Worm (Caenorhabditis elegans) whole organism, L3 larva: Measurements from ENCODE around the gene ZK1098.6.

ENCODE experiments used
- R02D3.7 ChIP-seq: fragments of 150-350 bp; optimal IDR thresholded peaks from 2 replicates; lab custom pipeline; 2014; ENCODE audit warnings: missing biosample characterization, missing genetic modification characterization
- ZK546.5 ChIP-seq: sonication (generic microtip); optimal IDR thresholded peaks from 2 replicates; lab custom pipeline; 2017; ENCODE audit warnings: missing biosample characterization, missing genetic modification characterization
- aly-2 ChIP-seq: fragments of 150-350 bp; optimal IDR thresholded peaks from 2 replicates; lab custom pipeline; 2014; ENCODE audit warnings: missing biosample characterization, missing genetic modification characterization
- ama-1 ChIP-seq: fragments of 150-350 bp; optimal IDR thresholded peaks from 2 replicates; lab custom pipeline; 2018
- ceh-16 ChIP-seq: sonication (generic microtip); optimal IDR thresholded peaks from 2 replicates; lab custom pipeline; 2017; ENCODE audit warnings: missing biosample characterization, missing genetic modification characterization
- ceh-28 ChIP-seq: fragments of 150-350 bp; optimal IDR thresholded peaks from 2 replicates; lab custom pipeline; 2014; ENCODE audit warnings: missing biosample characterization, missing genetic modification reagents, missing genetic modification characterization
- ceh-82 ChIP-seq: fragments of 150-350 bp; optimal IDR thresholded peaks from 2 replicates; lab custom pipeline; 2014; ENCODE audit warnings: missing biosample characterization, missing genetic modification characterization
- ceh-9 ChIP-seq: sonication (generic microtip); optimal IDR thresholded peaks from 2 replicates; lab custom pipeline; 2018; ENCODE audit warnings: missing biosample characterization, missing genetic modification characterization
- daf-12 ChIP-seq: fragments of 150-350 bp; optimal IDR thresholded peaks from 2 replicates; lab custom pipeline; 2014; ENCODE audit warnings: missing biosample characterization, missing genetic modification reagents, missing genetic modification characterization
- egl-27 ChIP-seq: sonication (generic microtip); optimal IDR thresholded peaks from 4 replicates; lab custom pipeline; 2017; ENCODE audit warnings: missing biosample characterization, missing genetic modification reagents, missing genetic modification characterization
- egl-5 ChIP-seq: fragments of 150-350 bp; optimal IDR thresholded peaks from 2 replicates; lab custom pipeline; 2017; ENCODE audit warnings: missing biosample characterization, missing genetic modification reagents, missing genetic modification characterization, inconsistent platforms
- elt-1 ChIP-seq: fragments of 150-350 bp; optimal IDR thresholded peaks from 2 replicates; lab custom pipeline; 2014; ENCODE audit warnings: missing biosample characterization, missing genetic modification characterization
- elt-2 ChIP-seq: sonication (generic microtip); optimal IDR thresholded peaks from 2 replicates; lab custom pipeline; 2016; ENCODE audit warnings: missing genetic modification reagents, mild to moderate bottlenecking, missing genetic modification characterization, missing compliant biosample characterization
- elt-3 ChIP-seq, 3 experiments: fragments of 150-350 bp in 1 of 3; sonication (generic microtip) in 2 of 3; optimal IDR thresholded peaks; 2 replicates in 2 of 3; 4 replicates in 1 of 3; lab custom pipeline; 2014 to 2017; ENCODE audit warnings: missing biosample characterization in 3 of 3, missing genetic modification characterization in 3 of 3
- eor-1 ChIP-seq, 2 experiments: fragments of 150-350 bp; optimal IDR thresholded peaks; 2 replicates each; lab custom pipeline; 2014 to 2018; ENCODE audit warnings: missing biosample characterization in 2 of 2, missing genetic modification characterization in 2 of 2
- fkh-10 ChIP-seq: sonication (generic microtip); optimal IDR thresholded peaks from 2 replicates; lab custom pipeline; 2017; ENCODE audit warnings: missing biosample characterization, missing genetic modification reagents, missing genetic modification characterization
- fkh-2 ChIP-seq: fragments of 150-350 bp; optimal IDR thresholded peaks from 2 replicates; lab custom pipeline; 2014; ENCODE audit warnings: missing biosample characterization, missing genetic modification reagents, missing genetic modification characterization
- fos-1 ChIP-seq: fragments of 150-350 bp; optimal IDR thresholded peaks from 2 replicates; lab custom pipeline; 2014; ENCODE audit warnings: missing biosample characterization, missing genetic modification characterization
- hmg-11 ChIP-seq: sonication (generic microtip); optimal IDR thresholded peaks from 2 replicates; lab custom pipeline; 2016; ENCODE audit warnings: missing genetic modification characterization, missing compliant biosample characterization
- jun-1 ChIP-seq: fragments of 150-350 bp; optimal IDR thresholded peaks from 2 replicates; lab custom pipeline; 2014; ENCODE audit warnings: missing biosample characterization, missing genetic modification reagents, missing genetic modification characterization
- lin-15B ChIP-seq: fragments of 150-350 bp; optimal IDR thresholded peaks from 2 replicates; lab custom pipeline; 2014; ENCODE audit warnings: missing biosample characterization, missing genetic modification characterization
- lin-39 ChIP-seq: fragments of 150-350 bp; optimal IDR thresholded peaks from 2 replicates; lab custom pipeline; 2018; ENCODE audit warnings: missing biosample characterization, missing genetic modification reagents, missing genetic modification characterization
- lsy-12 ChIP-seq: sonication (generic microtip); optimal IDR thresholded peaks from 2 replicates; lab custom pipeline; 2016; ENCODE audit warnings: mild to moderate bottlenecking, missing genetic modification characterization, missing compliant biosample characterization
- mdl-1 ChIP-seq: fragments of 150-350 bp; optimal IDR thresholded peaks from 2 replicates; lab custom pipeline; 2014; ENCODE audit warnings: missing biosample characterization, missing genetic modification characterization
- mml-1 ChIP-seq: fragments of 150-350 bp; sonication (generic microtip); optimal IDR thresholded peaks from 3 replicates; lab custom pipeline; 2014; ENCODE audit warnings: missing biosample characterization, missing genetic modification characterization
- nfya-1 ChIP-seq: sonication (generic microtip); optimal IDR thresholded peaks from 2 replicates; lab custom pipeline; 2017; ENCODE audit warnings: missing genetic modification characterization, mild to moderate bottlenecking, missing compliant biosample characterization, antibody characterized with exemption, moderate library complexity; ENCODE audit not compliant: insufficient read depth
- nhr-11 ChIP-seq: fragments of 150-350 bp; optimal IDR thresholded peaks from 2 replicates; lab custom pipeline; 2014; ENCODE audit warnings: missing biosample characterization, missing genetic modification characterization
- nhr-12 ChIP-seq: fragments of 150-350 bp; optimal IDR thresholded peaks from 2 replicates; lab custom pipeline; 2014; ENCODE audit warnings: missing biosample characterization, missing genetic modification characterization
- nhr-23 ChIP-seq: fragments of 150-350 bp; optimal IDR thresholded peaks from 2 replicates; lab custom pipeline; 2014; ENCODE audit warnings: missing biosample characterization, missing genetic modification reagents, missing genetic modification characterization
- nhr-237 ChIP-seq: fragments of 150-350 bp; optimal IDR thresholded peaks from 2 replicates; lab custom pipeline; 2014; ENCODE audit warnings: missing biosample characterization, missing genetic modification characterization
- nhr-25 ChIP-seq: sonication (generic microtip); optimal IDR thresholded peaks from 2 replicates; lab custom pipeline; 2017; ENCODE audit warnings: missing biosample characterization, missing genetic modification characterization
- nhr-28 ChIP-seq: fragments of 150-350 bp; optimal IDR thresholded peaks from 2 replicates; lab custom pipeline; 2014; ENCODE audit warnings: missing biosample characterization, missing genetic modification characterization
- nhr-43 ChIP-seq: sonication (generic microtip); optimal IDR thresholded peaks from 2 replicates; lab custom pipeline; 2016; ENCODE audit warnings: mild to moderate bottlenecking, missing genetic modification characterization, missing compliant biosample characterization; ENCODE audit not compliant: poor library complexity, severe bottlenecking
- nhr-67 ChIP-seq: fragments of 150-350 bp; optimal IDR thresholded peaks from 2 replicates; lab custom pipeline; 2014; ENCODE audit warnings: missing biosample characterization, missing genetic modification characterization
- nhr-76 ChIP-seq: fragments of 150-350 bp; sonication (generic microtip); optimal IDR thresholded peaks from 5 replicates; lab custom pipeline; 2014; ENCODE audit warnings: missing biosample characterization, missing genetic modification characterization
- nhr-77 ChIP-seq: fragments of 150-350 bp; optimal IDR thresholded peaks from 2 replicates; lab custom pipeline; 2014; ENCODE audit warnings: missing biosample characterization, missing genetic modification characterization
- pha-4 ChIP-seq: fragments of 150-350 bp; optimal IDR thresholded peaks from 2 replicates; lab custom pipeline; 2014; ENCODE audit warnings: missing biosample characterization, missing genetic modification reagents, missing genetic modification characterization
- pqm-1 ChIP-seq: fragments of 150-350 bp; optimal IDR thresholded peaks from 2 replicates; lab custom pipeline; 2017; ENCODE audit warnings: missing biosample characterization, missing genetic modification characterization, inconsistent platforms
- sea-2 ChIP-seq: fragments of 150-350 bp; sonication (generic microtip); optimal IDR thresholded peaks from 4 replicates; lab custom pipeline; 2014; ENCODE audit warnings: missing biosample characterization, missing genetic modification reagents, missing genetic modification characterization
- skn-1 ChIP-seq: fragments of 150-350 bp; optimal IDR thresholded peaks from 2 replicates; lab custom pipeline; 2014; ENCODE audit warnings: missing biosample characterization, missing genetic modification characterization
- snpc-4 ChIP-seq: fragments of 150-350 bp; optimal IDR thresholded peaks from 2 replicates; lab custom pipeline; 2014; ENCODE audit warnings: missing biosample characterization, missing genetic modification characterization
- tbx-2 ChIP-seq: sonication (generic microtip); optimal IDR thresholded peaks from 2 replicates; lab custom pipeline; 2016; ENCODE audit warnings: mild to moderate bottlenecking, missing genetic modification characterization, missing compliant biosample characterization
- unc-39 ChIP-seq: sonication (generic microtip); optimal IDR thresholded peaks from 4 replicates; lab custom pipeline; 2017; ENCODE audit warnings: missing biosample characterization, missing genetic modification characterization
- unc-62 ChIP-seq: fragments of 150-350 bp; sonication (generic microtip); optimal IDR thresholded peaks from 4 replicates; lab custom pipeline; 2014; ENCODE audit warnings: missing biosample characterization, missing genetic modification reagents, missing genetic modification characterization
- zag-1 ChIP-seq: fragments of 150-350 bp; optimal IDR thresholded peaks from 2 replicates; lab custom pipeline; 2014; ENCODE audit warnings: missing biosample characterization, missing genetic modification characterization
- ztf-11 ChIP-seq: fragments of 150-350 bp; optimal IDR thresholded peaks from 2 replicates; lab custom pipeline; 2014; ENCODE audit warnings: missing biosample characterization, missing genetic modification characterization
- ztf-4 ChIP-seq: fragments of 150-350 bp; optimal IDR thresholded peaks from 2 replicates; lab custom pipeline; 2014; ENCODE audit warnings: missing biosample characterization, missing genetic modification characterization

The ZK1098.6 gene

DNA sequence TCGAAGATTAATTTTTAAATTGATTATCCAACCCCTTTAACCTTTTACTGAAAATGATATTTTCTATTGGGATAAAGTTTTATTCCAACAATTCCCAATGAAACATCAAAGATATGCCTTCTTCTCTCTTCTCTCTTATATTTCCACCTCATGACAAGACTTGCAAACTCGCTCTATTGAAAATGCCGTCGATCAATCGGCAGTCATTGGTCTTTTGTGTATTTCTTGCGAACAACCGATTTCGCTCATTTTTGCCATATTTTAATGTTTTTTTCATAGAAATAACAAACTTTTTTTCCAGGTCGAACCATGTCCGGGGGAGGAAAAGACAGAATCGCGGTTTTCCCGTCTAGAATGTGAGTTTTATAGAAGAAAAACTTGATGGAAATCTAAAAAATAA is 19.2 kb upstream of the ZK1098.6 start, which contains the start of gene vha-14 (continued):
- TF ChIP-seq mml-1 (tag; lab: Kevin White, UChicago) (no peak), hmg-11 (tag; lab: Kevin White, UChicago) (peak; percentile 40), ceh-9 (tag; lab: Kevin White, UChicago) (no peak), ZK546.5 (no peak), lsy-12 (tag; lab: Kevin White, UChicago) (no peak), nhr-12 (tag; lab: Kevin White, UChicago) (no peak), elt-2 (tag; lab: Kevin White, UChicago) (peak; percentile 28), nhr-25 (tag; lab: Kevin White, UChicago) (peak; percentile 56), mdl-1 (tag; lab: Kevin White, UChicago) (no peak), ceh-82 (no peak), daf-12 (tag; lab: Kevin White, UChicago) (no peak), jun-1 (no peak), sea-2 (GFP tag; lab: Kevin White, UChicago) (no peak), nhr-237 (tag; lab: Kevin White, UChicago) (no peak), fkh-2 (no peak), ceh-16 (tag; lab: Kevin White, UChicago) (no peak)

DNA sequence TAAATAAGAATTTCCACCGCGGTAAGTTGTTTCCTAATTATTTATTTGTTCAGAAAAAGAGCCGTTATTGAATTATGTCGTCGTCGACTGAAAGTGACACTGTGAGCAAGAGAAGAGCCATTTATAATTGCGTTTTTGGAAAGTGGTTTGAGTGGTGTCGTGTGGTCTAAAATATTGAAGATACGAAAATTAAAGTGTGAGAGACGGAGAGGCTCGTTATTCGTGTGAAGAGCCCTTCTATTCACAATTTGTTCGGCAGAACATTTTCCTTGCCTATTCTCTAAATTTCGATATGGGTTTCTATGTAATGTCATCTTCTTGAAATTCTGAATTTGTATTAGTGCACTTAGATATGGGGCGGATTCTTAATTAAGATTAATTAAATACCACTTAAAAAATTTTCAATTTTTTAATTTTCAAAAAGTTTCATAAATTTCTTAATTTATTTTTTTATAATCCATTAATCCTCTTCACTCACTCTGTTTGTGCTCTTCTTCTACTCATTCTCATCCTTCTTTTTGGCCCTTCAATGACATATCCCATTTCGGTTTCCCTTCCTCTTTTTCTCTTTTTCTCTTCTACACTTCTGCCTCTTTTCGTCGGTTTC is 17.1 kb upstream of the ZK1098.6 start:
- no peak for TF ChIP-seq zag-1 (tag; lab: Kevin White, UChicago)
- TF ChIP-seq ZK546.5, result no peak
- no peak for TF ChIP-seq ceh-9 (tag; lab: Kevin White, UChicago)
- no peak for TF ChIP-seq nhr-12 (tag; lab: Kevin White, UChicago)
- TF ChIP-seq nhr-67 (tag; lab: Kevin White, UChicago), result no peak
- no peak for TF ChIP-seq fkh-10 (GFP tag; lab: Kevin White, UChicago)
- TF ChIP-seq R02D3.7 (tag; lab: Kevin White, UChicago), result no peak
- TF ChIP-seq elt-2 (tag; lab: Kevin White, UChicago), result peak; percentile 29
- TF ChIP-seq nhr-11 (tag; lab: Kevin White, UChicago), result no peak
- TF ChIP-seq eor-1 (tag; optimal IDR thresholded peaks at IDR 0.05; lab: Kevin White, UChicago), result no peak
- TF ChIP-seq hmg-11 (tag; lab: Kevin White, UChicago), result no peak
- no peak for TF ChIP-seq mml-1 (tag; lab: Kevin White, UChicago)
- TF ChIP-seq egl-5, result no peak
- TF ChIP-seq fkh-2, result no peak
- TF ChIP-seq lin-39 (tag; lab: Kevin White, UChicago), result no peak
- TF ChIP-seq lin-15B (tag; lab: Kevin White, UChicago), result no peak
- peak; percentile 78 for TF ChIP-seq ama-1 (lab: Kevin White, UChicago)
- TF ChIP-seq aly-2 (tag; lab: Kevin White, UChicago), result no peak
- TF ChIP-seq nhr-76, result no peak
- TF ChIP-seq lsy-12 (tag; lab: Kevin White, UChicago), result peak; percentile 49
- no peak for TF ChIP-seq unc-62 (GFP tag; lab: Kevin White, UChicago)
- TF ChIP-seq nhr-237 (tag; lab: Kevin White, UChicago), result no peak
- no peak for TF ChIP-seq elt-3 (tag; optimal IDR thresholded peaks at IDR 0.05; lab: Kevin White, UChicago)
- TF ChIP-seq sea-2 (GFP tag; lab: Kevin White, UChicago), result no peak
- no peak for TF ChIP-seq egl-27
- TF ChIP-seq nhr-25 (tag; lab: Kevin White, UChicago), result no peak
- TF ChIP-seq mdl-1 (tag; lab: Kevin White, UChicago), result no peak
- no peak for TF ChIP-seq nhr-28 (tag; lab: Kevin White, UChicago)
- no peak for TF ChIP-seq skn-1 (tag; lab: Kevin White, UChicago)
- peak; percentile 59 for TF ChIP-seq nhr-77 (tag; lab: Kevin White, UChicago)
- no peak for TF ChIP-seq ceh-28
- TF ChIP-seq fos-1 (tag; lab: Kevin White, UChicago), result no peak
- no peak for TF ChIP-seq jun-1
- TF ChIP-seq nhr-43 (tag; lab: Kevin White, UChicago), result peak; percentile 50
- TF ChIP-seq ceh-82, result no peak
- TF ChIP-seq snpc-4 (tag; lab: Kevin White, UChicago), result no peak
- no peak for TF ChIP-seq ztf-11
- TF ChIP-seq pha-4 (tag; lab: Kevin White, UChicago), result peak; percentile 3
- TF ChIP-seq elt-1 (tag; lab: Kevin White, UChicago), result no peak
- peak; percentile 28 for TF ChIP-seq tbx-2 (tag; lab: Kevin White, UChicago)
- peak; percentile 31 for TF ChIP-seq nfya-1 (tag; lab: Kevin White, UChicago)
- no peak for TF ChIP-seq ceh-16 (tag; lab: Kevin White, UChicago)
- TF ChIP-seq unc-39 (tag; lab: Kevin White, UChicago), result no peak
- TF ChIP-seq pqm-1 (tag; lab: Kevin White, UChicago), result no peak
- TF ChIP-seq daf-12 (tag; lab: Kevin White, UChicago), result no peak
- TF ChIP-seq nhr-23, result peak; percentile 3
- TF ChIP-seq ztf-4 (tag; lab: Kevin White, UChicago), result peak; percentile 47
